Fruit fly (Drosophila melanogaster) whole organism, pupa: ENCODE results near the gene Tet.

Experiments
- CG10348 ChIP-seq: fragments of 200-800 bp; sonication (Bioruptor generic); IDR thresholded peaks from 2 replicates; pipeline ENCODE4 v1.3.6; 2022; ENCODE audit warnings: missing biosample characterization, missing genetic modification characterization
- CG12605 ChIP-seq: fragments of 200-800 bp; sonication (Bioruptor generic); IDR thresholded peaks from 2 replicates; pipeline ENCODE4 v1.3.6; 2022; ENCODE audit warnings: missing biosample characterization, missing genetic modification characterization
- CG32121 ChIP-seq: fragments of 200-800 bp; sonication (Bioruptor generic); IDR thresholded peaks from 2 replicates; pipeline ENCODE4 v1.3.6; 2022; ENCODE audit warnings: missing biosample characterization, missing genetic modification characterization
- CG8159 ChIP-seq: fragments of 200-800 bp; sonication (Bioruptor generic); optimal IDR thresholded peaks from 3 replicates; lab custom pipeline; 2018; ENCODE audit warnings: missing biosample characterization, mild to moderate bottlenecking, missing genetic modification characterization, moderate library complexity
- CG8301 ChIP-seq: fragments of 200-800 bp; sonication (Bioruptor generic); optimal IDR thresholded peaks from 2 replicates; lab custom pipeline; 2018; ENCODE audit warnings: missing biosample characterization, mild to moderate bottlenecking, missing genetic modification characterization
- CG9948 ChIP-seq: fragments of 200-800 bp; sonication (Bioruptor generic); optimal IDR thresholded peaks from 2 replicates; lab custom pipeline; 2018; ENCODE audit warnings: missing biosample characterization, mild to moderate bottlenecking, missing genetic modification characterization, moderate library complexity
- D1 ChIP-seq: fragments of 200-800 bp; sonication (Bioruptor generic); optimal IDR thresholded peaks from 2 replicates; lab custom pipeline; 2018; ENCODE audit warnings: missing biosample characterization, mild to moderate bottlenecking, missing genetic modification characterization, moderate library complexity
- EcR ChIP-seq: fragments of 200-800 bp; sonication (Bioruptor generic); optimal IDR thresholded peaks from 3 replicates; lab custom pipeline; 2019; ENCODE audit warnings: missing biosample characterization, missing genetic modification characterization, mild to moderate bottlenecking, moderate library complexity, missing genetic modification reagents
- Ets98B ChIP-seq: fragments of 200-800 bp; sonication (Bioruptor generic); IDR thresholded peaks from 2 replicates; pipeline ENCODE4 v1.3.6; 2022; ENCODE audit warnings: missing biosample characterization, missing genetic modification characterization
- Pif1A ChIP-seq: fragments of 200-800 bp; sonication (Bioruptor generic); optimal IDR thresholded peaks from 3 replicates; lab custom pipeline; 2016; ENCODE audit warnings: missing biosample characterization, missing genetic modification characterization
- Pif1B ChIP-seq: fragments of 200-800 bp; sonication (Bioruptor generic); optimal IDR thresholded peaks from 3 replicates; lab custom pipeline; 2016; ENCODE audit warnings: missing biosample characterization, missing genetic modification characterization
- fd96Ca ChIP-seq: fragments of 200-800 bp; sonication (Bioruptor generic); IDR thresholded peaks from 3 replicates; pipeline ENCODE4 v1.3.6; 2022; ENCODE audit warnings: missing biosample characterization, missing genetic modification characterization
- gl ChIP-seq: fragments of 200-800 bp; sonication (Bioruptor generic); optimal IDR thresholded peaks from 2 replicates; lab custom pipeline; 2018; ENCODE audit warnings: missing biosample characterization, mild to moderate bottlenecking, missing genetic modification characterization
- rn ChIP-seq: fragments of 200-800 bp; sonication (Bioruptor generic); IDR thresholded peaks from 2 replicates; pipeline ENCODE4 v1.3.6; 2022; ENCODE audit warnings: missing biosample characterization, missing genetic modification characterization

dm6 chr3L:2798463-2798993 is 80.4 kb downstream of the Tet start:
- TF ChIP-seq CG10348 (GFP tag; lab: Robert Waterston, UW) (no peak), CG9948 (tag; lab: Kevin White, UChicago) (no peak), Pif1A (GFP tag; lab: Kevin White, UChicago) (no peak), CG8301 (tag; lab: Kevin White, UChicago) (no peak), Pif1B (GFP tag; lab: Kevin White, UChicago) (no peak), Ets98B (GFP tag; lab: Robert Waterston, UW) (peak; percentile 62), CG8159 (no peak), gl (tag; lab: Kevin White, UChicago) (no peak), CG32121 (GFP tag; lab: Robert Waterston, UW) (peak; percentile 40), CG12605 (GFP tag; lab: Robert Waterston, UW) (peak; percentile 45; the same call in 1 of the 2 replicates), EcR (GFP tag; lab: Kevin White, UChicago) (peak; percentile 88), D1 (tag; lab: Kevin White, UChicago) (no peak), fd96Ca (GFP tag; lab: Robert Waterston, UW) (peak; percentile 69), rn (GFP tag; lab: Robert Waterston, UW) (no peak)
